Worm (Caenorhabditis elegans) whole organism, midembryonic: ENCODE results near the gene pad-2.

Experiments
- T22C8.4 ChIP-seq: fragments of 200-800 bp; sonication (Bioruptor generic); IDR thresholded peaks from 2 replicates; pipeline ENCODE4 v1.3.6; 2022; ENCODE audit warnings: missing genetic modification characterization, missing compliant biosample characterization
- cog-1 ChIP-seq: sonication (generic microtip); optimal IDR thresholded peaks from 2 replicates; lab custom pipeline; 2016; ENCODE audit warnings: missing genetic modification characterization, missing compliant biosample characterization
- flt-1 ChIP-seq: fragments of 200-800 bp; sonication (Bioruptor generic); IDR thresholded peaks from 2 replicates; pipeline ENCODE4 v1.3.6; 2022; ENCODE audit warnings: missing genetic modification characterization, missing compliant biosample characterization
- klf-2 ChIP-seq: fragments of 200-800 bp; sonication (Bioruptor generic); conservative IDR thresholded peaks from 2 replicates; pipeline ENCODE4 v1.3.6; 2022; ENCODE audit warnings: missing genetic modification reagents, missing genetic modification characterization, missing compliant biosample characterization
- med-1 ChIP-seq: sonication (generic microtip); optimal IDR thresholded peaks from 2 replicates; lab custom pipeline; 2017; ENCODE audit warnings: missing genetic modification characterization, mild to moderate bottlenecking, missing compliant biosample characterization, antibody characterized with exemption, missing genetic modification reagents; ENCODE audit not compliant: insufficient read depth
- tab-1 ChIP-seq: fragments of 200-800 bp; sonication (Bioruptor generic); IDR thresholded peaks from 2 replicates; pipeline ENCODE4 v1.3.6; 2022; ENCODE audit warnings: missing genetic modification characterization, missing compliant biosample characterization
- ztf-29 ChIP-seq: fragments of 200-800 bp; sonication (Bioruptor generic); IDR thresholded peaks from 2 replicates; pipeline ENCODE4 v1.3.6; 2022; ENCODE audit warnings: missing genetic modification reagents, missing genetic modification characterization, missing compliant biosample characterization

DNA sequence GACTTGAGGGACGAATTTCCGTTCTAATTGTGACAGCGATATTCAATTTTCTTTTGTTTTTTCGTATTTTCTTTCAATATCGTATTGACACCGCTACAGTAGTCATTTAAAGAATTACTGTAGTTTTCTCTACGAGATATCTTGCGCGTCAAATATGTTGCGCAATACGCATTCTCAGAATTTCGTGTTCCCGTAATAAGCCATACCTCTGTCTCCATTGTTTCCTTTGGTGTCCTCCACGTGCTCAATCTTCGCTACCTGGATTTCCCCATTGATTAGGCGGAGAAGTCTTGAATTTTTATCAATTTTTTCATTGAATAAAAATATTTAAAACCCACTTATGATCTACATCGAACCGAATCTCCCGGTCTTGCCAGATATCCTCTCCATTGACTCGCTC lies 17.7 kb upstream of the pad-2 start:
- no peak for TF ChIP-seq tab-1 (GFP tag; lab: Robert Waterston, UW)
- no peak for TF ChIP-seq med-1 (GFP tag; lab: Kevin White, UChicago)
- no peak for TF ChIP-seq cog-1 (tag; lab: Kevin White, UChicago)
- TF ChIP-seq T22C8.4 = no peak
- TF ChIP-seq ztf-29 (GFP tag; lab: Robert Waterston, UW) = no peak
- TF ChIP-seq klf-2 (GFP tag; lab: Robert Waterston, UW) = no peak
- TF ChIP-seq flt-1 = no peak
